Worm (Caenorhabditis elegans) whole organism, mixed stage, embryonic: Measurements from ENCODE around the gene C39B5.6.

ENCODE experiments used
- M03D4.4 ChIP-seq: sonication (generic microtip); optimal IDR thresholded peaks from 2 replicates; lab custom pipeline; 2017; ENCODE audit warnings: mild to moderate bottlenecking, missing genetic modification characterization, missing compliant biosample characterization
- blmp-1 ChIP-seq: fragments of 150-350 bp; optimal IDR thresholded peaks from 2 replicates; lab custom pipeline; 2014; ENCODE audit warnings: missing biosample characterization, missing genetic modification characterization
- ceh-39 ChIP-seq: fragments of 150-350 bp; optimal IDR thresholded peaks from 2 replicates; lab custom pipeline; 2014; ENCODE audit warnings: missing biosample characterization, missing genetic modification characterization
- ceh-43 ChIP-seq: fragments of 200-800 bp; sonication (Bioruptor generic); optimal IDR thresholded peaks from 2 replicates; lab custom pipeline; 2018; ENCODE audit warnings: mild to moderate bottlenecking, missing genetic modification characterization, moderate library complexity, missing compliant biosample characterization
- ceh-83 ChIP-seq: fragments of 200-800 bp; sonication (Bioruptor generic); optimal IDR thresholded peaks from 2 replicates; lab custom pipeline; 2018; ENCODE audit warnings: mild to moderate bottlenecking, missing genetic modification characterization, missing compliant biosample characterization
- ces-1 ChIP-seq: fragments of 150-350 bp; optimal IDR thresholded peaks from 2 replicates; lab custom pipeline; 2014; ENCODE audit warnings: missing biosample characterization, missing genetic modification reagents, missing genetic modification characterization
- cnd-1 ChIP-seq: fragments of 200-800 bp; sonication (Bioruptor generic); optimal IDR thresholded peaks from 2 replicates; lab custom pipeline; 2018; ENCODE audit warnings: mild to moderate bottlenecking, missing genetic modification characterization, missing compliant biosample characterization
- drap-1 ChIP-seq: fragments of 200-800 bp; sonication (Bioruptor generic); optimal IDR thresholded peaks from 3 replicates; lab custom pipeline; 2018; ENCODE audit warnings: mild to moderate bottlenecking, missing genetic modification characterization, missing compliant biosample characterization
- elt-1 ChIP-seq: sonication (generic microtip); optimal IDR thresholded peaks from 2 replicates; lab custom pipeline; 2017; ENCODE audit warnings: missing genetic modification characterization, mild to moderate bottlenecking, missing compliant biosample characterization, antibody characterized with exemption, moderate library complexity, borderline replicate concordance; ENCODE audit not compliant: insufficient read depth
- elt-3 ChIP-seq: fragments of 150-350 bp; optimal IDR thresholded peaks from 2 replicates; lab custom pipeline; 2014; ENCODE audit warnings: missing biosample characterization, missing genetic modification characterization
- flh-1 ChIP-seq: fragments of 200-800 bp; sonication (Bioruptor generic); optimal IDR thresholded peaks from 2 replicates; lab custom pipeline; 2018; ENCODE audit warnings: mild to moderate bottlenecking, missing genetic modification characterization, moderate library complexity, missing compliant biosample characterization
- ham-2 ChIP-seq: fragments of 200-800 bp; sonication (Bioruptor generic); optimal IDR thresholded peaks from 2 replicates; lab custom pipeline; 2018; ENCODE audit warnings: mild to moderate bottlenecking, missing genetic modification characterization, missing compliant biosample characterization
- hlh-1 ChIP-seq: fragments of 150-350 bp; optimal IDR thresholded peaks from 2 replicates; lab custom pipeline; 2014; ENCODE audit warnings: missing biosample characterization, missing genetic modification reagents, missing genetic modification characterization
- lin-13 ChIP-seq: fragments of 150-350 bp; optimal IDR thresholded peaks from 2 replicates; lab custom pipeline; 2014; ENCODE audit warnings: missing biosample characterization, missing genetic modification characterization
- lin-32 ChIP-seq: fragments of 200-800 bp; sonication (Bioruptor generic); optimal IDR thresholded peaks from 2 replicates; lab custom pipeline; 2018; ENCODE audit warnings: mild to moderate bottlenecking, missing genetic modification characterization, missing compliant biosample characterization
- lsy-2 ChIP-seq: fragments of 150-350 bp; optimal IDR thresholded peaks from 2 replicates; lab custom pipeline; 2014; ENCODE audit warnings: missing biosample characterization, missing genetic modification characterization
- mab-5 ChIP-seq: fragments of 150-350 bp; optimal IDR thresholded peaks from 2 replicates; lab custom pipeline; 2014; ENCODE audit warnings: missing biosample characterization, missing genetic modification characterization
- mep-1 ChIP-seq: fragments of 150-350 bp; optimal IDR thresholded peaks from 2 replicates; lab custom pipeline; 2017; ENCODE audit warnings: missing biosample characterization, missing genetic modification reagents, missing genetic modification characterization, inconsistent platforms
- mls-2 ChIP-seq: sonication (generic microtip); optimal IDR thresholded peaks from 2 replicates; lab custom pipeline; 2016; ENCODE audit warnings: mild to moderate bottlenecking, missing genetic modification characterization, moderate library complexity, missing compliant biosample characterization
- nhr-12 ChIP-seq: fragments of 150-350 bp; optimal IDR thresholded peaks from 2 replicates; lab custom pipeline; 2014; ENCODE audit warnings: missing biosample characterization, missing genetic modification characterization
- nhr-2 ChIP-seq: fragments of 150-350 bp; optimal IDR thresholded peaks from 2 replicates; lab custom pipeline; 2014; ENCODE audit warnings: missing biosample characterization, missing genetic modification characterization
- nhr-237 ChIP-seq: fragments of 150-350 bp; optimal IDR thresholded peaks from 2 replicates; lab custom pipeline; 2014; ENCODE audit warnings: missing biosample characterization, missing genetic modification characterization
- nhr-28 ChIP-seq: fragments of 150-350 bp; optimal IDR thresholded peaks from 2 replicates; lab custom pipeline; 2014; ENCODE audit warnings: missing biosample characterization, missing genetic modification characterization
- nhr-76 ChIP-seq: sonication (generic microtip); optimal IDR thresholded peaks from 2 replicates; lab custom pipeline; 2017; ENCODE audit warnings: missing biosample characterization, missing genetic modification characterization
- pha-4 ChIP-seq: fragments of 150-350 bp; optimal IDR thresholded peaks from 2 replicates; lab custom pipeline; 2018; ENCODE audit warnings: missing biosample characterization, missing genetic modification reagents, missing genetic modification characterization
- sem-2 ChIP-seq: fragments of 200-800 bp; sonication (Bioruptor generic); optimal IDR thresholded peaks from 2 replicates; lab custom pipeline; 2018; ENCODE audit warnings: mild to moderate bottlenecking, missing genetic modification characterization, missing compliant biosample characterization
- snpc-4 ChIP-seq: fragments of 150-350 bp; optimal IDR thresholded peaks from 2 replicates; lab custom pipeline; 2014; ENCODE audit warnings: missing biosample characterization, missing genetic modification characterization
- sptf-1 ChIP-seq: sonication (generic microtip); optimal IDR thresholded peaks from 2 replicates; lab custom pipeline; 2017; ENCODE audit warnings: mild to moderate bottlenecking, missing genetic modification characterization, moderate library complexity, missing compliant biosample characterization
- tbx-8 ChIP-seq: fragments of 200-800 bp; sonication (Bioruptor generic); optimal IDR thresholded peaks from 2 replicates; lab custom pipeline; 2018; ENCODE audit warnings: mild to moderate bottlenecking, missing genetic modification characterization, moderate library complexity, missing compliant biosample characterization
- unc-120 ChIP-seq: sonication (generic microtip); optimal IDR thresholded peaks from 2 replicates; lab custom pipeline; 2017; ENCODE audit warnings: missing genetic modification characterization, missing compliant biosample characterization; ENCODE audit not compliant: poor library complexity, severe bottlenecking
- unc-39 ChIP-seq: fragments of 150-350 bp; optimal IDR thresholded peaks from 2 replicates; lab custom pipeline; 2014; ENCODE audit warnings: missing biosample characterization, missing genetic modification characterization
- unc-62 ChIP-seq: fragments of 150-350 bp; optimal IDR thresholded peaks from 2 replicates; lab custom pipeline; 2014; ENCODE audit warnings: missing biosample characterization, missing genetic modification reagents, missing genetic modification characterization
- zip-8 ChIP-seq: fragments of 150-350 bp; optimal IDR thresholded peaks from 2 replicates; lab custom pipeline; 2014; ENCODE audit warnings: missing biosample characterization, missing genetic modification characterization
- ztf-11 ChIP-seq: fragments of 150-350 bp; optimal IDR thresholded peaks from 2 replicates; lab custom pipeline; 2014; ENCODE audit warnings: missing biosample characterization, missing genetic modification characterization

The C39B5.6 gene

ce11 chrIII:2224478-2224877 lies 26.7 kb downstream of the C39B5.6 start, which contains the start of gene fbxa-38:
TSS of gene fbxa-38 (plus strand) at chrIII:2224672.
- no peak for TF ChIP-seq nhr-12
- no peak for TF ChIP-seq lsy-2 (tag; lab: Kevin White, UChicago)
- TF ChIP-seq lin-13 (tag; lab: Kevin White, UChicago) = no peak
- TF ChIP-seq flh-1 (GFP tag; lab: Kevin White, UChicago) = no peak
- TF ChIP-seq ceh-39 (tag; lab: Kevin White, UChicago) = no peak
- no peak for TF ChIP-seq ham-2 (GFP tag; lab: Kevin White, UChicago)
- no peak for TF ChIP-seq ztf-11 (tag; lab: Kevin White, UChicago)
- no peak for TF ChIP-seq mab-5 (tag; lab: Kevin White, UChicago)
- TF ChIP-seq nhr-76 (tag; lab: Kevin White, UChicago) = no peak
- no peak for TF ChIP-seq nhr-28 (tag; lab: Kevin White, UChicago)
- no peak for TF ChIP-seq cnd-1
- TF ChIP-seq, all 35 proteins: peak for 0

ce11 chrIII:2227407-2227806 lies 29.6 kb downstream of the C39B5.6 start, which contains the start of gene fbxa-62:
TSS of gene fbxa-62 (plus strand) at chrIII:2227707.
- no peak for TF ChIP-seq ztf-11 (tag; lab: Kevin White, UChicago)
- TF ChIP-seq mep-1 (tag; lab: Kevin White, UChicago) = no peak
- no peak for TF ChIP-seq unc-39
- no peak for TF ChIP-seq cnd-1
- no peak for TF ChIP-seq mls-2
- no peak for TF ChIP-seq elt-3
- no peak for TF ChIP-seq ceh-39 (tag; lab: Kevin White, UChicago)
- no peak for TF ChIP-seq elt-1 (tag; lab: Kevin White, UChicago)
- no peak for TF ChIP-seq flh-1 (GFP tag; lab: Kevin White, UChicago)
- TF ChIP-seq unc-62 (GFP tag; lab: Kevin White, UChicago) = no peak
- no peak for TF ChIP-seq ceh-43
- TF ChIP-seq lin-13 (tag; lab: Kevin White, UChicago) = no peak
- no peak for TF ChIP-seq drap-1 (GFP tag; lab: Kevin White, UChicago)
- TF ChIP-seq snpc-4 = no peak
- TF ChIP-seq nhr-237 (tag; lab: Kevin White, UChicago) = no peak
- TF ChIP-seq sptf-1 (tag; lab: Kevin White, UChicago) = no peak
- no peak for TF ChIP-seq ham-2 (GFP tag; lab: Kevin White, UChicago)
- no peak for TF ChIP-seq ceh-83
- no peak for TF ChIP-seq nhr-28 (tag; lab: Kevin White, UChicago)
- no peak for TF ChIP-seq lin-32 (GFP tag; lab: Kevin White, UChicago)

ce11 chrIII:2232360-2232759 lies 34.6 kb downstream of the C39B5.6 start, which contains the start of gene fbxa-47:
TSS of gene fbxa-47 (minus strand) at chrIII:2232460.
- TF ChIP-seq ztf-11 (tag; lab: Kevin White, UChicago) (no peak), M03D4.4 (tag; lab: Kevin White, UChicago) (no peak), zip-8 (tag; lab: Kevin White, UChicago) (no peak), mab-5 (tag; lab: Kevin White, UChicago) (no peak), lsy-2 (tag; lab: Kevin White, UChicago) (no peak), cnd-1 (no peak), ceh-39 (tag; lab: Kevin White, UChicago) (no peak), elt-1 (tag; lab: Kevin White, UChicago) (no peak), sem-2 (GFP tag; lab: Kevin White, UChicago) (no peak), snpc-4 (no peak), unc-62 (GFP tag; lab: Kevin White, UChicago) (no peak), hlh-1 (tag; lab: Kevin White, UChicago) (no peak), ceh-83 (no peak), unc-39 (no peak)

- TF ChIP-seq zip-8 (tag; lab: Kevin White, UChicago) (no peak), ces-1 (no peak), ceh-43 (no peak), cnd-1 (no peak), lin-13 (tag; lab: Kevin White, UChicago) (no peak), mab-5 (tag; lab: Kevin White, UChicago) (no peak), ceh-39 (tag; lab: Kevin White, UChicago) (no peak), nhr-237 (tag; lab: Kevin White, UChicago) (no peak)
Measured at ce11 chrIII:2233399-2233798, 35.6 kb downstream of the C39B5.6 start.

ce11 chrIII:2234192-2234934 lies 36.6 kb downstream of the C39B5.6 start, which contains the start of gene C39B5.2:
TSS of gene C39B5.2 (plus strand) at chrIII:2234884.
- TF ChIP-seq blmp-1 (tag; lab: Kevin White, UChicago) (no peak), sptf-1 (tag; lab: Kevin White, UChicago) (no peak), pha-4 (tag; lab: Kevin White, UChicago) (no peak), unc-120 (tag; lab: Kevin White, UChicago) (no peak), tbx-8 (no peak), nhr-2 (tag; lab: Kevin White, UChicago) (peak; percentile 96), ces-1 (no peak), unc-62 (GFP tag; lab: Kevin White, UChicago) (no peak), nhr-12 (no peak), hlh-1 (tag; lab: Kevin White, UChicago) (no peak), mab-5 (tag; lab: Kevin White, UChicago) (no peak), elt-3 (no peak), snpc-4 (no peak), ceh-43 (no peak), mls-2 (no peak), flh-1 (GFP tag; lab: Kevin White, UChicago) (no peak), lin-13 (tag; lab: Kevin White, UChicago) (peak; percentile 28), unc-39 (no peak), nhr-76 (tag; lab: Kevin White, UChicago) (no peak), mep-1 (tag; lab: Kevin White, UChicago) (peak; percentile 12), nhr-237 (tag; lab: Kevin White, UChicago) (no peak), cnd-1 (peak; percentile 78), elt-1 (tag; lab: Kevin White, UChicago) (no peak), zip-8 (tag; lab: Kevin White, UChicago) (peak; percentile 99), ham-2 (GFP tag; lab: Kevin White, UChicago) (no peak), drap-1 (GFP tag; lab: Kevin White, UChicago) (no peak), lin-32 (GFP tag; lab: Kevin White, UChicago) (no peak), ceh-39 (tag; lab: Kevin White, UChicago) (peak; percentile 80), sem-2 (GFP tag; lab: Kevin White, UChicago) (no peak)
